Fruit fly (Drosophila melanogaster) whole organism, pupa: ENCODE measurements around the gene CG45101.

Experiments
- CG10348 ChIP-seq: fragments of 200-800 bp; sonication (Bioruptor generic); IDR thresholded peaks from 2 replicates; pipeline ENCODE4 v1.3.6; 2022; ENCODE audit warnings: missing biosample characterization, missing genetic modification characterization
- CG12605 ChIP-seq: fragments of 200-800 bp; sonication (Bioruptor generic); IDR thresholded peaks from 2 replicates; pipeline ENCODE4 v1.3.6; 2022; ENCODE audit warnings: missing biosample characterization, missing genetic modification characterization
- CG13204 ChIP-seq: fragments of 200-800 bp; sonication (Bioruptor generic); optimal IDR thresholded peaks from 2 replicates; lab custom pipeline; 2018; ENCODE audit warnings: missing biosample characterization, mild to moderate bottlenecking, missing genetic modification characterization, moderate library complexity
- CG14655 ChIP-seq: fragments of 200-800 bp; sonication (Bioruptor generic); optimal IDR thresholded peaks from 3 replicates; lab custom pipeline; 2017; ENCODE audit warnings: mild to moderate bottlenecking, missing biosample characterization, missing genetic modification reagents, missing genetic modification characterization
- CG15710 ChIP-seq: fragments of 200-800 bp; sonication (Bioruptor generic); optimal IDR thresholded peaks from 2 replicates; lab custom pipeline; 2018; ENCODE audit warnings: missing biosample characterization, mild to moderate bottlenecking, missing genetic modification characterization, moderate library complexity
- CG17806 ChIP-seq: fragments of 200-800 bp; sonication (Bioruptor generic); optimal IDR thresholded peaks from 2 replicates; lab custom pipeline; 2018; ENCODE audit warnings: missing biosample characterization, mild to moderate bottlenecking, missing genetic modification characterization, moderate library complexity
- CG32121 ChIP-seq: fragments of 200-800 bp; sonication (Bioruptor generic); IDR thresholded peaks from 2 replicates; pipeline ENCODE4 v1.3.6; 2022; ENCODE audit warnings: missing biosample characterization, missing genetic modification characterization
- CG34367 ChIP-seq: fragments of 200-800 bp; sonication (Bioruptor generic); optimal IDR thresholded peaks from 2 replicates; lab custom pipeline; 2018; ENCODE audit warnings: missing biosample characterization, mild to moderate bottlenecking, missing genetic modification characterization
- CG4496 ChIP-seq: fragments of 200-800 bp; sonication (Bioruptor generic); IDR thresholded peaks from 3 replicates; pipeline ENCODE4 v1.3.6; 2022; ENCODE audit warnings: missing biosample characterization, missing genetic modification characterization
- CG8159 ChIP-seq: fragments of 200-800 bp; sonication (Bioruptor generic); optimal IDR thresholded peaks from 3 replicates; lab custom pipeline; 2018; ENCODE audit warnings: missing biosample characterization, mild to moderate bottlenecking, missing genetic modification characterization, moderate library complexity
- CG8301 ChIP-seq: fragments of 200-800 bp; sonication (Bioruptor generic); optimal IDR thresholded peaks from 2 replicates; lab custom pipeline; 2018; ENCODE audit warnings: missing biosample characterization, mild to moderate bottlenecking, missing genetic modification characterization
- CG9948 ChIP-seq: fragments of 200-800 bp; sonication (Bioruptor generic); optimal IDR thresholded peaks from 2 replicates; lab custom pipeline; 2018; ENCODE audit warnings: missing biosample characterization, mild to moderate bottlenecking, missing genetic modification characterization, moderate library complexity
- D1 ChIP-seq: fragments of 200-800 bp; sonication (Bioruptor generic); optimal IDR thresholded peaks from 2 replicates; lab custom pipeline; 2018; ENCODE audit warnings: missing biosample characterization, mild to moderate bottlenecking, missing genetic modification characterization, moderate library complexity
- EcR ChIP-seq: fragments of 200-800 bp; sonication (Bioruptor generic); optimal IDR thresholded peaks from 3 replicates; lab custom pipeline; 2019; ENCODE audit warnings: missing biosample characterization, missing genetic modification characterization, mild to moderate bottlenecking, moderate library complexity, missing genetic modification reagents
- Ets98B ChIP-seq: fragments of 200-800 bp; sonication (Bioruptor generic); IDR thresholded peaks from 2 replicates; pipeline ENCODE4 v1.3.6; 2022; ENCODE audit warnings: missing biosample characterization, missing genetic modification characterization
- Pif1A ChIP-seq: fragments of 200-800 bp; sonication (Bioruptor generic); optimal IDR thresholded peaks from 3 replicates; lab custom pipeline; 2016; ENCODE audit warnings: missing biosample characterization, missing genetic modification characterization
- Pif1B ChIP-seq: fragments of 200-800 bp; sonication (Bioruptor generic); optimal IDR thresholded peaks from 3 replicates; lab custom pipeline; 2016; ENCODE audit warnings: missing biosample characterization, missing genetic modification characterization
- Snoo ChIP-seq: fragments of 200-800 bp; sonication (Bioruptor generic); optimal IDR thresholded peaks from 3 replicates; lab custom pipeline; 2017; ENCODE audit warnings: missing biosample characterization, mild to moderate bottlenecking, missing genetic modification characterization, inconsistent platforms
- fd96Ca ChIP-seq: fragments of 200-800 bp; sonication (Bioruptor generic); IDR thresholded peaks from 3 replicates; pipeline ENCODE4 v1.3.6; 2022; ENCODE audit warnings: missing biosample characterization, missing genetic modification characterization
- gl ChIP-seq: fragments of 200-800 bp; sonication (Bioruptor generic); optimal IDR thresholded peaks from 2 replicates; lab custom pipeline; 2018; ENCODE audit warnings: missing biosample characterization, mild to moderate bottlenecking, missing genetic modification characterization
- rn ChIP-seq: fragments of 200-800 bp; sonication (Bioruptor generic); IDR thresholded peaks from 2 replicates; pipeline ENCODE4 v1.3.6; 2022; ENCODE audit warnings: missing biosample characterization, missing genetic modification characterization

The CG45101 gene

DNA sequence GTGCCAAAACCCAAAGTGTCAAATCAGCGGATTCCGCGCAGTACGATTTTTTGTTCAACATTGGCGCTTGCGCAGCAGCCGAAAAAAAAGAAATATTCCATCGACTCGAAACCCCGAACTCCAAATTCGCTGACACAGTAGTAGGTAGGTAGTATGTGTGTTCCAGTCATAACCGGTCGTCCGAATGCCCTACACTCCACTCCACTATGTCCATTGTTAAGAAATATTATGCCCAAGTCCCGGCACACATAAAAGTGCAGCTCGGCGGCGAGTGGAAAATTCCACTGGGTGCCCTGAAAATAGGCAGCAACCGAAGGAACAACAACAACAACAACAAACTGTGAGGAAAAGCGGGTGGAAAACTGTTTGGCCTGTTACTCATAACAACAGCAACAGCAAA, 19.8 kb upstream of the CG45101 start:
- TF ChIP-seq CG14655, result no peak

DNA sequence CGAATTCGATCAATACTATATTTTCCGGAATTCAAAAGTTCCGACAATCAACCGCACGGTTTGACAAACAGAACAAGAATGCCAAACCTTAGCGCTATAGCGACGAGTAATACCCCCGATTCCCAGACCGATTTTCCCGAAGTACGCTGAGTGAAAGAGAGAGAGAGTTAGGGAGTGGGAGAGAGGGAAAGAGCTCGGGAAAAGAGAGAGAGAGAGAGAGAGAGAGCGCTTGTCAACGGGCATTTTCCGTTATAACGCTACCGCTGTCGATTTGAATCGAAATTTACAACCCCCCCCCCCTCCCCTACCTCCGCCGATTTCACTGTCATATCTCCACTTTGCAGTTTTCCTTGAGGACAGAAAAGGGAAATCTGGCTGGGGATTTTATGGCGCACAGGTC, 18.2 kb upstream of the CG45101 start:
- no peak for TF ChIP-seq Pif1A (GFP tag; lab: Kevin White, UChicago)
- no peak for TF ChIP-seq CG8301 (tag; lab: Kevin White, UChicago)
- TF ChIP-seq fd96Ca (GFP tag; lab: Robert Waterston, UW), result no peak
- no peak for TF ChIP-seq CG10348 (GFP tag; lab: Robert Waterston, UW)
- TF ChIP-seq CG34367 (tag; lab: Kevin White, UChicago), result no peak
- TF ChIP-seq CG12605 (GFP tag; lab: Robert Waterston, UW), result no peak
- TF ChIP-seq Ets98B (GFP tag; lab: Robert Waterston, UW), result no peak
- TF ChIP-seq CG17806 (tag; lab: Kevin White, UChicago), result no peak
- TF ChIP-seq CG4496 (GFP tag; lab: Robert Waterston, UW), result no peak
- no peak for TF ChIP-seq CG13204 (GFP tag; lab: Kevin White, UChicago)
- no peak for TF ChIP-seq rn
- no peak for TF ChIP-seq CG14655
- TF ChIP-seq D1, result no peak
- TF ChIP-seq Snoo (tag; lab: Kevin White, UChicago), result no peak
- TF ChIP-seq EcR, result no peak

DNA sequence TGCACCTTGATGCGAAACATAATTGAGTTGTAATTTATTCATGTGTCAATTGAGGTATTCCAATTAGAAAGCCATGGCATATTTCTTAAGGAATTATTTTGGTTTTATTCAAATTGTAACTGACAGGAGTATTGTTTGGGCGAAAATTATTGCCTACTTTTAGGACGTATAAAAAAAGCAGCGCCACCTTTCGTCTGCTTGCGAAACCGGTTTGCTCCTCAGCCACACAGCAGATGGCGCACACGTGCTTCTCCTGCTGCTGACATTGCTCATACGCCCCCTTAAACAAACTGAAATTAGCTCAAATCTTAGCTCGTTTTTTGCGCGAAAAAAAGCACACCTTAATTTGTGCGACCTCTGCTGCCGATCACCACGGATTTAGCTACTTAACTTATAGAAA, 16.9 kb upstream of the CG45101 start:
- TF ChIP-seq gl (tag; lab: Kevin White, UChicago) (peak; percentile 1), D1 (peak; percentile 65), CG32121 (0 out of 2 replicates have a peak, but pooled peaks have one; percentile 36), Pif1A (GFP tag; lab: Kevin White, UChicago) (peak; percentile 13), Snoo (tag; lab: Kevin White, UChicago) (peak; percentile 68), Ets98B (GFP tag; lab: Robert Waterston, UW) (peak; percentile 45; the same call in 1 of the 2 replicates), CG34367 (tag; lab: Kevin White, UChicago) (peak; percentile 29), rn (no peak), CG10348 (GFP tag; lab: Robert Waterston, UW) (no peak), CG17806 (tag; lab: Kevin White, UChicago) (no peak), CG4496 (GFP tag; lab: Robert Waterston, UW) (peak; percentile 79)

DNA sequence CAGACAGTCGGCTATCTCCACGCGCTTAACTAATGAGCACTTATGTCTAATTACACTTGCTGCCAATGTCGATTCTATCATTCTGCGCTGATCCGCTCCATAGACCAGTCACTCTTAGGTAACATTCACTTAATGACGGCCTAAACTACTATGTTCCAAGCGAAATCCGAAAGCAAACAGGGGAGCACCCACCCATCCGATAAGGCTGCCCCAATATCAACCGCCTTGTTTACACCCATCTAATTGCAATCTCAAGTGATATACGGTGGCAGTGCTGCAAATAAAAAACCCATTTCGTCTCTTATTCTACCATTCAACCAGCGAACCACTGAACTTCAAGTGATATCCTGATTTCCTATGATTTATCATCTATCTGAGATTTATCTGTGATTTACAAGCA, 15.4 kb upstream of the CG45101 start:
- TF ChIP-seq CG9948 (tag; lab: Kevin White, UChicago) (no peak), gl (tag; lab: Kevin White, UChicago) (no peak), Snoo (tag; lab: Kevin White, UChicago) (no peak), CG32121 (0 out of 2 replicates have a peak, but pooled peaks have one; percentile 12), CG13204 (GFP tag; lab: Kevin White, UChicago) (no peak)

DNA sequence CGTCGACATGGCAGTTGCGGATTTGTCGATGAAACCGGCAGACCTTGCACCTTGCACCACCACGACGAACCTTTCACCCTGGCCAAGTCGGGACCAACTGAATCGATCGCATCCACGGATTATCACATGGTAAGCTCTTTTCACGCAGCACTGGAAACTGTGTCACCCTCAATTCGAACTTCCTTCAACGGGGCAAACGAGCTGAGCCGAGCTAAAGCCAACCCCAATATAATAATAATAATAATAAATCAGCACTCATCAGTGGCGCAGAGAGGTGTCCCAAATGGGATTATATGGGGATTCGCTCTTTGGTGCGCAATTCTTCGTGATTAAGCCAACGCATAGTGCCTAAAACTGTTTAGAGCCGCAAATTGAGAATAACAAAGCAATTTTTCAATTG, 13.5 kb upstream of the CG45101 start, which contains the start of gene CG43693:
TSS of gene CG43693 (minus strand) at position 101 of the 400 bp plus-strand sequence.
- TF ChIP-seq Pif1A (GFP tag; lab: Kevin White, UChicago) (no peak), CG17806 (tag; lab: Kevin White, UChicago) (no peak), Ets98B (GFP tag; lab: Robert Waterston, UW) (no peak), CG8159 (no peak), CG32121 (no peak), CG13204 (GFP tag; lab: Kevin White, UChicago) (no peak), Snoo (tag; lab: Kevin White, UChicago) (no peak), Pif1B (GFP tag; lab: Kevin White, UChicago) (no peak)

DNA sequence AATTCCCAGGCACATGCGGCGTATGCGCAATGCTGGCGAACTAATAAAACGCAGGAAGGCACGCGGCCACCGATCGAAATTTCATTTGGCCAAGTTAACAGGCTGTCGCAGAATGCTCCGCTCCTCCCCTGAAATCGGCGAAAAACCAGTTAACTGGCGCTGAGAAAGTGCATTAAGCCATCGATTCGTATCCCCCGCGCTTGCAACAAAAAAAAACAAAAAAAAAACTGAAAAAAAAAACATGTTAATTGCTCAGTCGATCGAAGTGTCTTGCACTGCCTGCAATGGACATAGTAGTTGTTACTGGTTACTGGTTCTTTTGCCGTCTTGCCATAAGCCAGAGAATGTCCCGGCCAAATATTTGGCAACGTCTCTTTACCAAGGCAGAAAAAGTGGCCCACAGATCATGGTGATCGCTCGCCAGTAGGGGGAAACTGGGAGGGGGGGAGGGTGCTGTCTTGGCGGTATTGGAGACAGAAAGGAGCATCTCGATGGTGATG, 12.0 kb upstream of the CG45101 start:
- TF ChIP-seq CG34367 (tag; lab: Kevin White, UChicago) (no peak), D1 (no peak), rn (no peak), CG8301 (tag; lab: Kevin White, UChicago) (no peak), CG12605 (GFP tag; lab: Robert Waterston, UW) (no peak), gl (tag; lab: Kevin White, UChicago) (no peak), Pif1B (GFP tag; lab: Kevin White, UChicago) (peak; percentile 15), CG10348 (GFP tag; lab: Robert Waterston, UW) (no peak), CG4496 (GFP tag; lab: Robert Waterston, UW) (peak; percentile 60; the same call in 2 of the 3 replicates), Ets98B (GFP tag; lab: Robert Waterston, UW) (peak; percentile 58; the same call in 1 of the 2 replicates), CG9948 (tag; lab: Kevin White, UChicago) (no peak), EcR (no peak), CG32121 (peak; percentile 62; the same call in 1 of the 2 replicates), CG13204 (GFP tag; lab: Kevin White, UChicago) (no peak), CG15710 (tag; lab: Kevin White, UChicago) (no peak), CG14655 (no peak), CG17806 (tag; lab: Kevin White, UChicago) (no peak), Snoo (tag; lab: Kevin White, UChicago) (no peak), Pif1A (GFP tag; lab: Kevin White, UChicago) (peak; percentile 28), fd96Ca (GFP tag; lab: Robert Waterston, UW) (0 out of 3 replicates have a peak, but pooled peaks have one; percentile 13), CG8159 (no peak)

DNA sequence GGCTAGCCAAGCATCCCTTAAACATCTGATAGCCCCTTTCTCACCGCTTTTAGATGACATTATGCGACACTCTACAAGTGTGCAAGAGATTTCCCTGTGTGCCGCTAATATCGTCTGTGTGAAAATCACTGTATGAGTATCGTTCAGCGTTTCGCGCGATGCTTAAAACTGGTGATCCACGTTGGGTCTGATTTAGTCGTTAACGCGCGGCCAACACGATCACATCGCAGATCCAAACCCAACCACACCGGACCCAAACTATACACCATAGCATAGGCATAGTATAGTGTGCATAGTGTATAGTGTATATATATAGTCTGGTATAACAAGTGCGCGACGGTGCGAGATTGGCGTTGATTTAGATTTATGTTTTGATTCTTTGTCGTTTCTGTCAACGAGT, 10.9 kb upstream of the CG45101 start, which contains the start of gene CG7888:
TSS of gene CG7888 (plus strand) at position 193 of the 400 bp plus-strand sequence.
- TF ChIP-seq CG13204 (GFP tag; lab: Kevin White, UChicago), result no peak
- TF ChIP-seq CG32121, result no peak
